Fruit fly (Drosophila melanogaster) whole organism, embryonic: ENCODE results near the gene CG4230.
A peak's percentile ranks its signal among the peaks of the same experiment; 100 is the strongest.

ENCODE experiments used
- Antp ChIP-seq: fragments of 200-800 bp; sonication (Bioruptor generic); optimal IDR thresholded peaks from 3 replicates; lab custom pipeline; 2016; ENCODE audit warnings: missing biosample characterization, missing genetic modification characterization
- BEAF-32 ChIP-seq: fragments of 200-800 bp; sonication (Bioruptor generic); optimal IDR thresholded peaks from 3 replicates; lab custom pipeline; 2017; ENCODE audit warnings: missing biosample characterization, missing genetic modification characterization, mild to moderate bottlenecking, moderate library complexity, missing genetic modification reagents
- CG10462 ChIP-seq: fragments of 200-800 bp; sonication (Bioruptor generic); optimal IDR thresholded peaks from 2 replicates; lab custom pipeline; 2016; ENCODE audit warnings: missing biosample characterization, missing genetic modification characterization
- CG1233 ChIP-seq: fragments of 200-800 bp; sonication (Bioruptor generic); optimal IDR thresholded peaks from 4 replicates; lab custom pipeline; 2018; ENCODE audit warnings: missing biosample characterization, mild to moderate bottlenecking, missing genetic modification characterization
- CG12391 ChIP-seq: fragments of 200-800 bp; sonication (Bioruptor generic); optimal IDR thresholded peaks from 3 replicates; lab custom pipeline; 2018; ENCODE audit warnings: missing biosample characterization, mild to moderate bottlenecking, missing genetic modification characterization, moderate library complexity
- CG12659 ChIP-seq: fragments of 200-800 bp; sonication (Bioruptor generic); optimal IDR thresholded peaks from 3 replicates; lab custom pipeline; 2017; ENCODE audit warnings: mild to moderate bottlenecking, missing biosample characterization, missing genetic modification reagents, missing genetic modification characterization
- CG15011 ChIP-seq: fragments of 200-800 bp; sonication (Bioruptor generic); optimal IDR thresholded peaks from 3 replicates; lab custom pipeline; 2018; ENCODE audit warnings: missing biosample characterization, mild to moderate bottlenecking, missing genetic modification characterization
- CG15479 ChIP-seq: fragments of 200-800 bp; sonication (Bioruptor generic); optimal IDR thresholded peaks from 3 replicates; lab custom pipeline; 2019; ENCODE audit warnings: missing biosample characterization, mild to moderate bottlenecking, missing genetic modification characterization, moderate library complexity
- CG15514 ChIP-seq: fragments of 200-800 bp; sonication (Bioruptor generic); optimal IDR thresholded peaks from 3 replicates; lab custom pipeline; 2017; ENCODE audit warnings: missing biosample characterization, missing genetic modification characterization, mild to moderate bottlenecking, moderate library complexity, missing genetic modification reagents
- CG17568 ChIP-seq: fragments of 200-800 bp; sonication (Bioruptor generic); optimal IDR thresholded peaks from 2 replicates; lab custom pipeline; 2018; ENCODE audit warnings: missing biosample characterization, mild to moderate bottlenecking, missing genetic modification characterization, moderate library complexity
- CG1832 ChIP-seq: fragments of 200-800 bp; sonication (Bioruptor generic); optimal IDR thresholded peaks from 2 replicates; lab custom pipeline; 2017; ENCODE audit warnings: missing biosample characterization, mild to moderate bottlenecking, missing genetic modification characterization, inconsistent platforms
- CG18599 ChIP-seq: fragments of 200-800 bp; sonication (Bioruptor generic); optimal IDR thresholded peaks from 3 replicates; lab custom pipeline; 2017; ENCODE audit warnings: missing biosample characterization, missing genetic modification characterization, mild to moderate bottlenecking, moderate library complexity, missing genetic modification reagents
- CG4424 ChIP-seq: fragments of 200-800 bp; sonication (Bioruptor generic); optimal IDR thresholded peaks from 3 replicates; lab custom pipeline; 2016; ENCODE audit warnings: missing biosample characterization, missing genetic modification characterization
- CG4617 ChIP-seq: fragments of 200-800 bp; sonication (Bioruptor generic); optimal IDR thresholded peaks from 3 replicates; lab custom pipeline; 2016; ENCODE audit warnings: missing biosample characterization, missing genetic modification characterization, borderline replicate concordance
- CG5245 ChIP-seq: fragments of 200-800 bp; sonication (Bioruptor generic); optimal IDR thresholded peaks from 3 replicates; lab custom pipeline; 2016; ENCODE audit warnings: missing biosample characterization, missing genetic modification characterization
- CG7928 ChIP-seq: fragments of 200-800 bp; sonication (Bioruptor generic); optimal IDR thresholded peaks from 2 replicates; lab custom pipeline; 2017; ENCODE audit warnings: missing biosample characterization, mild to moderate bottlenecking, missing genetic modification characterization
- Dfd ChIP-seq, 2 experiments: fragments of >200 bp; optimal IDR thresholded peaks; 2 replicates each; lab custom pipeline; 2017; ENCODE audit warnings: missing biosample characterization in 2 of 2, missing genetic modification characterization in 2 of 2
- Dref ChIP-seq: fragments of 200-800 bp; sonication (Bioruptor generic); IDR thresholded peaks from 2 replicates; pipeline ENCODE4 v1.3.6; 2022; ENCODE audit warnings: missing biosample characterization, missing genetic modification characterization
- Elba2 ChIP-seq: fragments of 200-800 bp; sonication (Bioruptor generic); optimal IDR thresholded peaks from 3 replicates; lab custom pipeline; 2016; ENCODE audit warnings: missing biosample characterization, missing genetic modification characterization
- Fer1 ChIP-seq: fragments of 200-800 bp; sonication (Bioruptor generic); optimal IDR thresholded peaks from 2 replicates; lab custom pipeline; 2017; ENCODE audit warnings: missing biosample characterization, mild to moderate bottlenecking, missing genetic modification characterization
- Gsc ChIP-seq: fragments of 200-800 bp; sonication (Bioruptor generic); IDR thresholded peaks from 2 replicates; pipeline ENCODE4 v1.3.6; 2022; ENCODE audit warnings: missing biosample characterization, missing genetic modification characterization
- HHEX ChIP-seq: fragments of 200-800 bp; sonication (Bioruptor generic); optimal IDR thresholded peaks from 3 replicates; lab custom pipeline; 2017; ENCODE audit warnings: missing biosample characterization, mild to moderate bottlenecking, missing genetic modification characterization, missing genetic modification reagents
- Mad ChIP-seq: fragments of 200-800 bp; sonication (Bioruptor generic); optimal IDR thresholded peaks from 2 replicates; lab custom pipeline; 2016; ENCODE audit warnings: missing biosample characterization, missing genetic modification characterization
- Med ChIP-seq: fragments of 200-800 bp; sonication (Bioruptor generic); peaks from one replicate; lab custom pipeline; 2016; ENCODE audit warnings: missing biosample characterization, missing genetic modification characterization, mild to moderate bottlenecking, inconsistent platforms, moderate library complexity
- Nf-YA ChIP-seq: fragments of 200-800 bp; sonication (Bioruptor generic); IDR thresholded peaks from 2 replicates; pipeline ENCODE4 v1.3.6; 2022; ENCODE audit warnings: missing biosample characterization, missing genetic modification characterization
- Opbp ChIP-seq: fragments of 200-800 bp; sonication (Bioruptor generic); IDR thresholded peaks from 3 replicates; pipeline ENCODE4 v1.3.6; 2022; ENCODE audit warnings: missing biosample characterization, missing genetic modification characterization; ENCODE audit not compliant: partially characterized antibody
- Rx ChIP-seq: fragments of 200-800 bp; sonication (Bioruptor generic); IDR thresholded peaks from 2 replicates; pipeline ENCODE4 v1.3.6; 2022; ENCODE audit warnings: missing biosample characterization, missing genetic modification characterization
- Six4 ChIP-seq: fragments of 200-800 bp; sonication (Bioruptor generic); optimal IDR thresholded peaks from 2 replicates; lab custom pipeline; 2016; ENCODE audit warnings: missing biosample characterization, missing genetic modification characterization
- bigmax ChIP-seq: fragments of 200-800 bp; sonication (Bioruptor generic); optimal IDR thresholded peaks from 2 replicates; lab custom pipeline; 2018; ENCODE audit warnings: missing biosample characterization, mild to moderate bottlenecking, missing genetic modification characterization
- cas ChIP-seq: fragments of 200-800 bp; sonication (Bioruptor generic); IDR thresholded peaks from 2 replicates; pipeline ENCODE4 v1.3.6; 2022; ENCODE audit warnings: missing biosample characterization, missing genetic modification characterization
- chinmo ChIP-seq: fragments of 200-800 bp; sonication (Bioruptor generic); IDR thresholded peaks from 4 replicates; pipeline ENCODE4 v1.3.6; 2022; ENCODE audit warnings: missing biosample characterization, missing genetic modification characterization; ENCODE audit not compliant: partially characterized antibody
- croc ChIP-seq: fragments of 200-800 bp; sonication (Bioruptor generic); conservative IDR thresholded peaks from 3 replicates; pipeline ENCODE4 v1.3.6; 2022; ENCODE audit warnings: missing biosample characterization, missing genetic modification characterization
- crol ChIP-seq: fragments of 200-800 bp; sonication (Bioruptor generic); IDR thresholded peaks from 2 replicates; pipeline ENCODE4 v1.3.6; 2022; ENCODE audit warnings: missing biosample characterization, missing genetic modification characterization
- crp ChIP-seq, 2 experiments: fragments of 200-800 bp; sonication (Bioruptor generic); optimal IDR thresholded peaks; 2 replicates in 1 of 2; 3 replicates in 1 of 2; lab custom pipeline; 2017; ENCODE audit warnings: missing biosample characterization in 2 of 2, missing genetic modification characterization in 2 of 2, mild to moderate bottlenecking in 1 of 2, moderate library complexity in 1 of 2
- fd102C ChIP-seq: fragments of 200-800 bp; sonication (Bioruptor generic); optimal IDR thresholded peaks from 2 replicates; lab custom pipeline; 2018; ENCODE audit warnings: missing biosample characterization, mild to moderate bottlenecking, missing genetic modification characterization, moderate library complexity
- fu2 ChIP-seq: fragments of 200-800 bp; sonication (Bioruptor generic); optimal IDR thresholded peaks from 2 replicates; lab custom pipeline; 2016; ENCODE audit warnings: missing biosample characterization, missing genetic modification characterization
- hth ChIP-seq: fragments of >200 bp; optimal IDR thresholded peaks from 2 replicates; lab custom pipeline; 2017; ENCODE audit warnings: inconsistent platforms
- inv ChIP-seq: fragments of 200-800 bp; sonication (Bioruptor generic); IDR thresholded peaks from 2 replicates; pipeline ENCODE4 v1.3.6; 2022; ENCODE audit warnings: missing biosample characterization, missing genetic modification characterization; ENCODE audit not compliant: partially characterized antibody
- kay ChIP-seq: fragments of 200-800 bp; sonication (Bioruptor generic); optimal IDR thresholded peaks from 2 replicates; lab custom pipeline; 2016; ENCODE audit warnings: missing biosample characterization, missing genetic modification characterization
- nom ChIP-seq: fragments of 200-800 bp; sonication (Bioruptor generic); optimal IDR thresholded peaks from 2 replicates; lab custom pipeline; 2017; ENCODE audit warnings: missing biosample characterization, missing genetic modification characterization, mild to moderate bottlenecking, moderate library complexity, missing genetic modification reagents
- otp ChIP-seq: fragments of 200-800 bp; sonication (Bioruptor generic); IDR thresholded peaks from 3 replicates; pipeline ENCODE4, ENCODE4 v1.3.6; 2022; ENCODE audit warnings: missing biosample characterization, missing genetic modification characterization
- row ChIP-seq: fragments of 200-800 bp; sonication (Bioruptor generic); IDR thresholded peaks from 3 replicates; pipeline ENCODE4 v1.3.6; 2022; ENCODE audit warnings: missing biosample characterization, missing genetic modification characterization
- slou ChIP-seq: fragments of 200-800 bp; sonication (Bioruptor generic); optimal IDR thresholded peaks from 3 replicates; lab custom pipeline; 2016; ENCODE audit warnings: missing biosample characterization, missing genetic modification characterization
- stc ChIP-seq: fragments of 200-800 bp; sonication (Bioruptor generic); IDR thresholded peaks from 2 replicates; pipeline ENCODE4 v1.3.6; 2022; ENCODE audit warnings: missing biosample characterization, missing genetic modification characterization
- unc-4 ChIP-seq: fragments of 200-800 bp; sonication (Bioruptor generic); IDR thresholded peaks from 2 replicates; pipeline ENCODE4 v1.3.6; 2022; ENCODE audit warnings: missing biosample characterization, missing genetic modification characterization; ENCODE audit not compliant: partially characterized antibody
- unpg ChIP-seq: fragments of 200-800 bp; sonication (Bioruptor generic); optimal IDR thresholded peaks from 3 replicates; lab custom pipeline; 2018; ENCODE audit warnings: missing biosample characterization, mild to moderate bottlenecking, missing genetic modification characterization, moderate library complexity

Gene CG4230

DNA sequence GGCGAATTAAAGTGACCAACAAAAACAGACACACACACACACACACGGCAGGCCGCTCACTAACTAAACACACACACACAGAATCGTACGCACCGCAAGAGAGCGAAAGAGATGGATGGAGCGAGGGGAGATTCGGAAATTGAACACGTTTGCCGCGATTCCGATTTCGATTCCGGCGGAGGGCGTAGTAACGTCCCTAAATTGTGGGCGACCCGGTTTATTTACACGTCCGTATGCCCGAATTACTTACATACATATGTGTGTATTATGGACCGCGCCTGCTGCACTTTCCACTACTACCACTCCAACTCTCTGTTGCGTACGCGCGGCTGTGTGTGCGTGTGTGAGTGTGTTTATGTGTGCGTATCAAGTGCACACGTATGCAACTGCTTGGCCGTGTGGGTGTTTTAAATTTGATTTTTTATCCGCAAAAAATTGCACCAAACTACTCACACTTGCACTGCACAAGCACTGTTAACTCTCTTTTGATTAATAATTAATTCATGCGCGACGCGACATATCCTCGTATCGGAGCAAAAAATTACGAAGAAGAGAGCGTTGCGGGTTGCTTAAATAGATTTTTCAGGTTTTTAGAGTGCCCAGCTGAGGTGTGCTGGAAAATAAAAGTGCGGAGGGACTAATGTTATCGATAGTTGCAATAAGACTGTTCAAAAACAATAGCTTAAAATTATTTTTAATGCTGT lies 2.9 kb upstream of the CG4230 start, which contains the start of gene Pgant5 (continued):
- TF ChIP-seq Gsc (GFP tag; lab: Robert Waterston, UW) (no peak), stc (GFP tag; lab: Robert Waterston, UW) (no peak), row (GFP tag; lab: Robert Waterston, UW) (peak; percentile 36; the same call in 2 of the 3 replicates), fd102C (GFP tag; lab: Kevin White, UChicago) (no peak), CG12391 (peak; percentile 47), CG4617 (GFP tag; lab: Kevin White, UChicago) (peak; percentile 24), CG1832 (GFP tag; lab: Kevin White, UChicago) (peak; percentile 77), CG4424 (GFP tag; lab: Kevin White, UChicago) (peak; percentile 23), Med (GFP tag; lab: Kevin White, UChicago) (peak; percentile 83)

DNA sequence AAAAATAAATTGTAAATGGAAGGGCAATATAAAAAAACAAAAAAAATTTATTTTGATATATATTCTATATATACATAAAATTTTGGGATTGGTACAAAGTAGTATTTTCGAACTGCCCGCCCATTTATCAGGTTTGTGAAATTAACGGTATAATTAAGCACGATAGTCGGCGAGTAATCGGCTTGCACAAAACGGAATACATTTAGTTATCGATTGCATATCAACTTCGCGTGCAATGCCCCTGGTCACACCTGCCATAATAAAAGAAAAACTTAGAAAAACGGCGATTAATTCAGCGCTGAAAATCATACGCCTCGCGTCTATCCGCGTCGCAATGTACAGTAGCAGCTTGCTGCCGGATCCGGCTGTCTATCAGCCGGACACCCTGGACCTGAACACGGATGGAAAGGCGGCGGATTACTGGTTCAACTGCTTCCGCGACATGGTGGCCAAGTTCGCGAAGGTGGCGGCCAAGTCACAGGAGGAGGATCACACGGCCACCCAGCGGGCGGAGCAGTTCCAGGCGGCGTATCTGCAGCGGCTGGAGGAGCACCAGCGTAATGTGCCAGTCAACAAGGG lies 2.2 kb upstream of the CG4230 start, which contains the start of gene CG5828:
Gene CG5828 (plus strand): TSS at position 205 of the 579 bp plus-strand sequence.
- TF ChIP-seq Rx (GFP tag; lab: Robert Waterston, UW), result no peak
- no peak for TF ChIP-seq HHEX (GFP tag; lab: Kevin White, UChicago)
- peak; percentile 70; the same call in 1 of the 2 replicates for TF ChIP-seq unc-4 (GFP tag; lab: Robert Waterston, UW)
- TF ChIP-seq inv, result peak; percentile 54
- no peak for TF ChIP-seq Six4
- TF ChIP-seq nom (GFP tag; lab: Kevin White, UChicago), result no peak
- TF ChIP-seq crol (GFP tag; lab: Robert Waterston, UW), result no peak
- no peak for TF ChIP-seq otp (GFP tag; lab: Robert Waterston, UW)
- TF ChIP-seq CG18599, result no peak
- TF ChIP-seq CG15479 (GFP tag; lab: Kevin White, UChicago), result no peak
- TF ChIP-seq unpg (GFP tag; lab: Kevin White, UChicago), result no peak
- TF ChIP-seq CG15011 (GFP tag; lab: Kevin White, UChicago), result no peak
- no peak for TF ChIP-seq slou (GFP tag; lab: Kevin White, UChicago)
- no peak for TF ChIP-seq bigmax (GFP tag; lab: Kevin White, UChicago)
- no peak for TF ChIP-seq hth (lab: Kevin White, UChicago)
- TF ChIP-seq Med (GFP tag; lab: Kevin White, UChicago), result peak; percentile 86
- TF ChIP-seq Dref (GFP tag; lab: Robert Waterston, UW), result peak; percentile 76
- TF ChIP-seq Dfd (GFP tag; optimal IDR thresholded peaks at IDR 0.05; lab: Kevin White, UChicago), result no peak
- TF ChIP-seq CG5245, result no peak
- TF ChIP-seq Nf-YA (GFP tag; lab: Robert Waterston, UW), result no peak
- no peak for TF ChIP-seq chinmo
- TF ChIP-seq croc, result no peak
- TF ChIP-seq Antp (GFP tag; lab: Kevin White, UChicago), result no peak
- TF ChIP-seq Fer1 (GFP tag; lab: Kevin White, UChicago), result no peak
- peak; percentile 47 for TF ChIP-seq CG12659 (GFP tag; lab: Kevin White, UChicago)
- TF ChIP-seq CG4617 (GFP tag; lab: Kevin White, UChicago), result peak; percentile 56
- no peak for TF ChIP-seq CG7928 (GFP tag; lab: Kevin White, UChicago)
- no peak for TF ChIP-seq kay (GFP tag; lab: Kevin White, UChicago)
- no peak for TF ChIP-seq fu2 (GFP tag; lab: Kevin White, UChicago)
- TF ChIP-seq CG10462 (GFP tag; lab: Kevin White, UChicago), result peak; percentile 52
- TF ChIP-seq CG15514 (GFP tag; lab: Kevin White, UChicago), result peak; percentile 3
- no peak for TF ChIP-seq CG17568 (GFP tag; lab: Kevin White, UChicago)
- TF ChIP-seq Mad (GFP tag; lab: Kevin White, UChicago), result no peak
- peak; percentile 77 for TF ChIP-seq Opbp (GFP tag; lab: Robert Waterston, UW)
- no peak for TF ChIP-seq crp (GFP tag; optimal IDR thresholded peaks at IDR 0.05; lab: Kevin White, UChicago)
- no peak for TF ChIP-seq cas (GFP tag; lab: Robert Waterston, UW)
- peak; percentile 84 for TF ChIP-seq BEAF-32 (GFP tag; lab: Kevin White, UChicago)
- TF ChIP-seq CG1233 (GFP tag; lab: Kevin White, UChicago), result no peak
- peak; percentile 54 for TF ChIP-seq Elba2 (GFP tag; lab: Kevin White, UChicago)
